Worm (Caenorhabditis elegans): Measurements from ENCODE around the gene F28A10.8.

DNA sequence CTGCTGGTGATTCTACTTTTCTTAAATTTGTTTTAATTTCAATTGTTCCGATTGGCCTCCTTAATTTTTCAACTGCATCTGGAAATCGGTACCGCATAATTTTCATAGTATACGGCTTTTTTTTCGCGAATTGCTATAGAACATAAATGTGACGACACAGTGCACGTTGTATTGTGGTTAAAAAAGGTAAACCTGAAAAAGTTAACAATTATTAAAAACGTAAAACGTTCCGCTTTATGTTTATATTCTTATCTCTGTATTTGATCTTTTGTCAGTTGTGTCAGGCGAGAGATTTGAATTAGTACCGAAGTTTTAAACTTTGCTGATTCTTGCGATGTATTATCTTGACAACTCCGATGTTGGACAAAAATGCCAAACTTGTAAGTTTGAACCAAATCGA, 23.2 kb upstream of the F28A10.8 start, which contains the start of gene Y46B2A.4:
- TF ChIP-seq lag-1 (GFP tag; IDR thresholded peaks at IDR 0.05) (no peak), nhr-90 (tag; optimal IDR thresholded peaks at IDR 0.05) (no peak), nfyb-1 (GFP tag; IDR thresholded peaks at IDR 0.05) (no peak), unc-62 (GFP tag; optimal IDR thresholded peaks at IDR 0.05) (no peak), F52B5.7 (tag; optimal IDR thresholded peaks at IDR 0.05) (no peak), B0019.2 (GFP tag; conservative IDR thresholded peaks at IDR 0.05) (no peak)

Measured in whole organism, young adult.